Worm (Caenorhabditis elegans) whole organism, L1 larva: ENCODE data around the gene sox-3.
A peak's percentile ranks its signal among the peaks of the same experiment; 100 is the strongest.

Experiments used
- C16A3.4 ChIP-seq: fragments of 150-350 bp; optimal IDR thresholded peaks from 2 replicates; lab custom pipeline; 2014; ENCODE audit warnings: missing biosample characterization, missing genetic modification characterization
- aha-1 ChIP-seq: fragments of 150-350 bp; optimal IDR thresholded peaks from 2 replicates; lab custom pipeline; 2014; ENCODE audit warnings: missing biosample characterization, missing genetic modification characterization
- alr-1 ChIP-seq: fragments of 200-800 bp; sonication (Bioruptor generic); optimal IDR thresholded peaks from 2 replicates; lab custom pipeline; 2018; ENCODE audit warnings: borderline replicate concordance, mild to moderate bottlenecking, missing genetic modification characterization, missing compliant biosample characterization
- aly-2 ChIP-seq: fragments of 150-350 bp; optimal IDR thresholded peaks from 2 replicates; lab custom pipeline; 2014; ENCODE audit warnings: missing biosample characterization, missing genetic modification characterization
- blmp-1 ChIP-seq: fragments of 150-350 bp; optimal IDR thresholded peaks from 2 replicates; lab custom pipeline; 2014; ENCODE audit warnings: missing biosample characterization, missing genetic modification characterization
- ceh-63 ChIP-seq: fragments of 200-800 bp; sonication (Bioruptor generic); optimal IDR thresholded peaks from 2 replicates; lab custom pipeline; 2018; ENCODE audit warnings: mild to moderate bottlenecking, missing genetic modification characterization, missing compliant biosample characterization
- ceh-8 ChIP-seq: fragments of 200-800 bp; sonication (Bioruptor generic); optimal IDR thresholded peaks from 2 replicates; lab custom pipeline; 2018; ENCODE audit warnings: mild to moderate bottlenecking, missing genetic modification characterization, moderate library complexity, missing compliant biosample characterization
- ces-1 ChIP-seq: fragments of 150-350 bp; optimal IDR thresholded peaks from 2 replicates; lab custom pipeline; 2014; ENCODE audit warnings: missing biosample characterization, missing genetic modification reagents, missing genetic modification characterization
- dsc-1 ChIP-seq: sonication (generic microtip); optimal IDR thresholded peaks from 2 replicates; lab custom pipeline; 2016; ENCODE audit warnings: mild to moderate bottlenecking, missing genetic modification characterization, missing compliant biosample characterization
- efl-1 ChIP-seq, 4 experiments: fragments of 150-350 bp; optimal IDR thresholded peaks in 3 of 4; peaks in 1 of 4; 1 replicate in 1 of 4; 2 replicates in 3 of 4; lab custom pipeline; 2014; ENCODE audit warnings: missing biosample characterization in 2 of 4, missing genetic modification characterization in 2 of 4, missing genetic modification reagents in 2 of 4
- ets-5 ChIP-seq: fragments of 200-800 bp; sonication (Bioruptor generic); IDR thresholded peaks from 2 replicates; pipeline ENCODE4 v1.3.6; 2022; ENCODE audit warnings: missing genetic modification characterization, missing compliant biosample characterization
- fkh-4 ChIP-seq: sonication (generic microtip); optimal IDR thresholded peaks from 2 replicates; lab custom pipeline; 2016; ENCODE audit warnings: missing compliant biosample characterization, missing genetic modification characterization, borderline replicate concordance
- fkh-8 ChIP-seq: sonication (generic microtip); optimal IDR thresholded peaks from 2 replicates; lab custom pipeline; 2016; ENCODE audit warnings: mild to moderate bottlenecking, missing genetic modification characterization, missing compliant biosample characterization
- hlh-17 ChIP-seq: fragments of 200-800 bp; sonication (Bioruptor generic); optimal IDR thresholded peaks from 2 replicates; lab custom pipeline; 2018; ENCODE audit warnings: missing genetic modification characterization, mild to moderate bottlenecking, missing compliant biosample characterization, moderate library complexity, borderline replicate concordance
- lin-14 ChIP-seq: fragments of 200-800 bp; sonication (Bioruptor generic); optimal IDR thresholded peaks from 2 replicates; lab custom pipeline; 2018; ENCODE audit warnings: mild to moderate bottlenecking, missing genetic modification characterization, moderate library complexity, missing compliant biosample characterization
- lsy-2 ChIP-seq, 2 experiments: fragments of 150-350 bp; optimal IDR thresholded peaks; 2 replicates each; lab custom pipeline; 2014; ENCODE audit warnings: missing biosample characterization in 2 of 2, missing genetic modification characterization in 2 of 2
- mdl-1 ChIP-seq, 2 experiments: fragments of 150-350 bp; optimal IDR thresholded peaks; 2 replicates each; lab custom pipeline; 2014 to 2017; ENCODE audit warnings: missing biosample characterization in 2 of 2, missing genetic modification characterization in 2 of 2, inconsistent platforms in 1 of 2
- mep-1 ChIP-seq: fragments of 150-350 bp; optimal IDR thresholded peaks from 2 replicates; lab custom pipeline; 2014; ENCODE audit warnings: missing biosample characterization, missing genetic modification characterization
- nhr-11 ChIP-seq: fragments of 150-350 bp; optimal IDR thresholded peaks from 2 replicates; lab custom pipeline; 2014; ENCODE audit warnings: missing biosample characterization, missing genetic modification characterization
- nhr-19 ChIP-seq: fragments of 200-800 bp; sonication (Bioruptor generic); conservative IDR thresholded peaks from 2 replicates; pipeline ENCODE4 v1.3.6; 2022; ENCODE audit warnings: missing genetic modification characterization, missing compliant biosample characterization
- nhr-20 ChIP-seq: sonication (generic microtip); optimal IDR thresholded peaks from 2 replicates; lab custom pipeline; 2016; ENCODE audit warnings: mild to moderate bottlenecking, missing genetic modification characterization, missing compliant biosample characterization
- nhr-28 ChIP-seq: fragments of 150-350 bp; optimal IDR thresholded peaks from 2 replicates; lab custom pipeline; 2014; ENCODE audit warnings: missing biosample characterization, missing genetic modification characterization
- nhr-71 ChIP-seq: sonication (generic microtip); optimal IDR thresholded peaks from 2 replicates; lab custom pipeline; 2016; ENCODE audit warnings: mild to moderate bottlenecking, missing genetic modification characterization, moderate library complexity, missing compliant biosample characterization
- pax-3 ChIP-seq: fragments of 200-800 bp; sonication (Bioruptor generic); optimal IDR thresholded peaks from 2 replicates; lab custom pipeline; 2018; ENCODE audit warnings: mild to moderate bottlenecking, missing genetic modification characterization, moderate library complexity, missing compliant biosample characterization
- rnt-1 ChIP-seq: sonication (generic microtip); optimal IDR thresholded peaks from 2 replicates; lab custom pipeline; 2016; ENCODE audit warnings: mild to moderate bottlenecking, missing genetic modification characterization, moderate library complexity, missing compliant biosample characterization
- snpc-4 ChIP-seq: fragments of 150-350 bp; optimal IDR thresholded peaks from 2 replicates; lab custom pipeline; 2014; ENCODE audit warnings: missing biosample characterization, missing genetic modification characterization
- snu-23 ChIP-seq: sonication (generic microtip); optimal IDR thresholded peaks from 2 replicates; lab custom pipeline; 2016; ENCODE audit warnings: missing genetic modification characterization, missing compliant biosample characterization
- sptf-1 ChIP-seq: fragments of 150-350 bp; optimal IDR thresholded peaks from 2 replicates; lab custom pipeline; 2014; ENCODE audit warnings: missing biosample characterization, missing genetic modification characterization
- swsn-7 ChIP-seq: sonication (generic microtip); optimal IDR thresholded peaks from 2 replicates; lab custom pipeline; 2016; ENCODE audit warnings: missing genetic modification characterization, missing compliant biosample characterization
- unc-86 ChIP-seq: sonication (generic microtip); optimal IDR thresholded peaks from 2 replicates; lab custom pipeline; 2016; ENCODE audit warnings: missing genetic modification characterization, missing compliant biosample characterization
- zag-1 ChIP-seq: fragments of 150-350 bp; optimal IDR thresholded peaks from 2 replicates; lab custom pipeline; 2014; ENCODE audit warnings: missing biosample characterization, missing genetic modification characterization
- ztf-4 ChIP-seq: fragments of 150-350 bp; optimal IDR thresholded peaks from 2 replicates; lab custom pipeline; 2014; ENCODE audit warnings: missing biosample characterization, missing genetic modification characterization

The sox-3 gene

ce11 chrX:14661918-14662317 lies 30.9 kb downstream of the sox-3 start:
- TF ChIP-seq C16A3.4 (tag; lab: Kevin White, UChicago) (no peak), snpc-4 (peak; percentile 65)

DNA sequence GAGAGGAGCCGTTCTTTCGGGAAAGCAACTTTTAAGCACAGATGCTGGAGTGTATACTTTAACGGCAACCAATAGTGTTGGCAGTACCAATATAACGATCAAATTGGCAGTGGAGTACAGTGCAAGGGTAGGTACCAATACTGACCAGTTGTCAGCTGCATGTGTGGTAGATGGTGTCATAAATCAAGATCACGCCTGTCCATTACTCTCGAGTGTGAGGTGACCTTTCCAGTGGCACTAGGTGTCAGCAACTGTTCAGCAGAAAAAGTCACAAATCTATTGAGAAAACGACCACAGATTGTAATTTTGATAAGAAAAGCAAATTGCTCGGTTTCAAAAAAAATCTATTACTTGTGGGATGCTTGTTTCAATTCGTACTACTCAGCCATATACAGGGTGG lies 33.4 kb downstream of the sox-3 start:
- no peak for TF ChIP-seq mep-1 (tag; lab: Kevin White, UChicago)
- TF ChIP-seq rnt-1 (tag; lab: Kevin White, UChicago): peak; percentile 66

ce11 chrX:14657445-14657844 lies 35.4 kb downstream of the sox-3 start:
- TF ChIP-seq nhr-20: no peak
- TF ChIP-seq ceh-63 (GFP tag; lab: Kevin White, UChicago): no peak
- no peak for TF ChIP-seq efl-1 (optimal IDR thresholded peaks at IDR 0.05; lab: Kevin White, UChicago)
- TF ChIP-seq efl-1 (GFP tag; optimal IDR thresholded peaks at IDR 0.05 in 1 of 2; lab: Kevin White, UChicago): no peak
- no peak for TF ChIP-seq hlh-17 (GFP tag; lab: Kevin White, UChicago)
- TF ChIP-seq, all 84 proteins: peak for 0

DNA sequence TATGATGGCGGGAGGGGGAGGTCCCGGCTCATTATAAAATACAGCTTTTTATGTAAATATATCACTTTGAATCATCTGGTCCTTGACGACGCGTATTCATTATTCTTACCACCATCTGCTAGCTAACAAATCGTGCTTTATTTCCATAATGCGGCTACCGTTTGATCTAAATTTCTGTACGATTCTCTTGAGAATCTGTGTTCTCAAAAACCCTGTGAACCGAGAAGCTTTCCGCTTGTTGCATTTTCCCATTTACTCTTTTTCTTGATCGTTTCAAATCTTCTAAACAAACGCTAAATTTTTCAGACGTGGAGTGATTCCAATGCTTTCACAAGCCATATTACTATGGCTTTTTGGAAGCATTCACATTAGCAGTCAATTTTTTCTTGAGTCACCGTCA lies 38.1 kb downstream of the sox-3 start, which contains the start of gene syg-2:
TSS of gene syg-2 (plus strand) at position 301 of the 400 bp plus-strand sequence.
- TF ChIP-seq C16A3.4 (tag; lab: Kevin White, UChicago): no peak
- no peak for TF ChIP-seq nhr-11

DNA sequence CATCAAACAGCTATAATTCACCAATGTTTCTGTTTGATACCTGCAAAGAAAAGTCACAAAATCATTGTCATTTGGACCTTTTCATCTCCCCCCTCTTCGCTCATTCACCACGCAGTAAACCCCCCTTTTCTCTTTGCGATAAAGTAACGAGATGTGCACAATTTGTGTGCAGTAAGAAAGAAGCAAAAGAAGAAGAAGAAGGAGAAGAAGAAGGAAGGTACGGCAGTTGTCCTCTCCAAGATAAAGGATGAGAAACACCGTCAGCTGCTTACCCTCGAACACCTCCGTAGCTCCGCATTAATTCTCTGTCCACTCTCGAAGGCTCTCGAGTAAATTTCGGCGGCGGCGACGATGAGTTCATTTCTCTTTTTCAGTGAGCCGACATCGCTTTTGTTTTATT lies 39.3 kb downstream of the sox-3 start:
- TF ChIP-seq nhr-19: peak; percentile 18; the same call in 1 of the 2 replicates
- no peak for TF ChIP-seq aly-2
- TF ChIP-seq mdl-1 (tag; optimal IDR thresholded peaks at IDR 0.05; lab: Kevin White, UChicago): peak in 1 of 2 experiments; percentile 2
- peak; percentile 28 for TF ChIP-seq snu-23 (GFP tag; lab: Kevin White, UChicago)
- TF ChIP-seq rnt-1 (tag; lab: Kevin White, UChicago): peak; percentile 68
- TF ChIP-seq alr-1 (tag; lab: Kevin White, UChicago): no peak
- no peak for TF ChIP-seq fkh-4 (tag; lab: Kevin White, UChicago)
- TF ChIP-seq lin-14 (GFP tag; lab: Kevin White, UChicago): peak; percentile 75
- peak; percentile 52 for TF ChIP-seq nhr-71
- TF ChIP-seq zag-1 (tag; lab: Kevin White, UChicago): no peak

- TF ChIP-seq dsc-1 (tag; lab: Kevin White, UChicago): no peak
- TF ChIP-seq ztf-4: no peak
- TF ChIP-seq blmp-1 (tag; lab: Kevin White, UChicago): no peak
- TF ChIP-seq nhr-11: no peak
- no peak for TF ChIP-seq aly-2
- TF ChIP-seq fkh-8 (tag; lab: Kevin White, UChicago): no peak
- TF ChIP-seq unc-86 (tag; lab: Kevin White, UChicago): no peak
- TF ChIP-seq pax-3: no peak
- no peak for TF ChIP-seq zag-1 (tag; lab: Kevin White, UChicago)
- TF ChIP-seq sptf-1 (tag; lab: Kevin White, UChicago): no peak
- no peak for TF ChIP-seq lsy-2 (tag; optimal IDR thresholded peaks at IDR 0.05; lab: Kevin White, UChicago)
- TF ChIP-seq, all 84 proteins: peak for 0
These were observed 40.7 kb downstream of the sox-3 start for ce11 chrX:14652058-14652457.

ce11 chrX:14649224-14649623 lies 43.6 kb downstream of the sox-3 start:
- TF ChIP-seq aha-1 (tag; lab: Kevin White, UChicago) (no peak), dsc-1 (tag; lab: Kevin White, UChicago) (peak; percentile 36), swsn-7 (tag; lab: Kevin White, UChicago) (no peak), nhr-19 (no peak), nhr-28 (tag; lab: Kevin White, UChicago) (no peak), ces-1 (GFP tag; lab: Kevin White, UChicago) (peak; percentile 46), ets-5 (GFP tag; lab: Robert Waterston, UW) (no peak), ceh-8 (GFP tag; lab: Kevin White, UChicago) (peak; percentile 74), lin-14 (GFP tag; lab: Kevin White, UChicago) (peak; percentile 69), C16A3.4 (tag; lab: Kevin White, UChicago) (no peak)
